Fruit fly (Drosophila melanogaster) whole organism, adult: ENCODE measurements around the gene CG18302.
A peak's percentile ranks its signal among the peaks of the same experiment; 100 is the strongest.

Source experiments
- CG11617 ChIP-seq: fragments of 200-800 bp; sonication (Bioruptor generic); optimal IDR thresholded peaks from 2 replicates; lab custom pipeline; 2017; ENCODE audit warnings: mild to moderate bottlenecking, missing biosample characterization, missing genetic modification reagents, missing genetic modification characterization
- CG14711 ChIP-seq: fragments of 200-800 bp; sonication (Bioruptor generic); optimal IDR thresholded peaks from 2 replicates; lab custom pipeline; 2018; ENCODE audit warnings: missing biosample characterization, mild to moderate bottlenecking, missing genetic modification characterization, moderate library complexity
- CG1620 ChIP-seq: fragments of 200-800 bp; sonication (Bioruptor generic); optimal IDR thresholded peaks from 2 replicates; lab custom pipeline; 2016; ENCODE audit warnings: missing biosample characterization, missing genetic modification characterization
- CG33017 ChIP-seq: fragments of 200-800 bp; sonication (Bioruptor generic); optimal IDR thresholded peaks from 2 replicates; lab custom pipeline; 2018; ENCODE audit warnings: missing biosample characterization, mild to moderate bottlenecking, missing genetic modification characterization, moderate library complexity
- CG7101 ChIP-seq: fragments of 200-800 bp; sonication (Bioruptor generic); optimal IDR thresholded peaks from 2 replicates; lab custom pipeline; 2018; ENCODE audit warnings: missing biosample characterization, mild to moderate bottlenecking, missing genetic modification characterization, moderate library complexity
- Clk ChIP-seq: fragments of 200-800 bp; sonication (Bioruptor generic); optimal IDR thresholded peaks from 2 replicates; lab custom pipeline; 2017; ENCODE audit warnings: missing biosample characterization, missing genetic modification characterization
- Hr96 ChIP-seq: fragments of 200-800 bp; sonication (Bioruptor generic); optimal IDR thresholded peaks from 2 replicates; lab custom pipeline; 2016; ENCODE audit warnings: missing biosample characterization, missing genetic modification characterization
- bab1 ChIP-seq: fragments of 200-800 bp; sonication (Bioruptor generic); optimal IDR thresholded peaks from 3 replicates; lab custom pipeline; 2019; ENCODE audit warnings: missing biosample characterization, mild to moderate bottlenecking, missing genetic modification characterization, moderate library complexity
- cic ChIP-seq: fragments of 200-800 bp; sonication (Bioruptor generic); optimal IDR thresholded peaks from 2 replicates; lab custom pipeline; 2017; ENCODE audit warnings: missing biosample characterization, mild to moderate bottlenecking, missing genetic modification characterization, moderate library complexity
- toe ChIP-seq: fragments of 200-800 bp; sonication (Bioruptor generic); optimal IDR thresholded peaks from 2 replicates; lab custom pipeline; 2016; ENCODE audit warnings: missing biosample characterization, missing genetic modification characterization

DNA sequence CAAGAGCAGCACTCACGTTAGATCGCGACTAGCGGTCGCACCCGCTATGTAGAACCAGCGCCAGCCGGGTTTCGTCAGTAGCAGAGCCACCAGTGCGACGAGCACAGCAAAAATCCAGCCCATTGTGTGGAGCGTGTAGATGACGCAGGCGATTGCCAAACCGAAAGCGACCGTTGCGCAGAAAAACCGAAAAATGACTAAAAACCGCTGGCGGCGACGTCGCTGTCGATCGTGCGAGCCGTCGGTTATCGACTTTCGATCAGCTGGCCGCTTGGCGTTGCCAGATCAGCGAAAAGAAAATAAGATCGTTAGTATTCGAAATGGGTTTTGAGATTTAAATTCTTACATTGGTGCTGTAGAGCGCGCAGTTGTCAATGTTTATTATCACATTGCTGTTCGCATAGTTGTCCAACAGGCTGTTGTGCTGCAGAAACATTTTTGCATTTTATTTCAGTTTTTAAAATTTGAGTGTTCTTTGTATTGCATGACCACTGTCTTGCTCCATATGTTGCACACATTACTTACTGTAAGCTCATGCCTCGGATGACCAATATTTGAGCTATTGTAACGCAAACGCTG is 17.6 kb upstream of the CG18302 start:
- TF ChIP-seq CG33017 (tag; lab: Kevin White, UChicago) (peak; percentile 60), cic (peak; percentile 60), CG1620 (GFP tag; lab: Kevin White, UChicago) (peak; percentile 66), CG14711 (no peak), Clk (no peak), CG7101 (tag; lab: Kevin White, UChicago) (peak; percentile 60), toe (GFP tag; lab: Kevin White, UChicago) (peak; percentile 56), bab1 (peak; percentile 45), CG11617 (GFP tag; lab: Kevin White, UChicago) (peak; percentile 29), Hr96 (peak; percentile 51)
